Worm (Caenorhabditis elegans) whole organism, young adult: Measurements from ENCODE around the gene srj-1.

ENCODE experiments used
- B0019.2 ChIP-seq: fragments of 200-800 bp; sonication (Bioruptor generic); conservative IDR thresholded peaks from 2 replicates; pipeline ENCODE4 v1.3.6; 2022; ENCODE audit warnings: missing genetic modification reagents, missing genetic modification characterization, missing compliant biosample characterization
- B0261.1 ChIP-seq: sonication (generic microtip); optimal IDR thresholded peaks from 2 replicates; lab custom pipeline; 2016; ENCODE audit warnings: mild to moderate bottlenecking, missing genetic modification characterization, moderate library complexity, missing compliant biosample characterization
- C06A6.2 ChIP-seq: fragments of 200-800 bp; sonication (Bioruptor generic); conservative IDR thresholded peaks from 2 replicates; pipeline ENCODE4 v1.3.6; 2022; ENCODE audit warnings: missing genetic modification characterization, missing compliant biosample characterization
- C17E4.6 ChIP-seq: fragments of 200-800 bp; sonication (Bioruptor generic); IDR thresholded peaks from 2 replicates; pipeline ENCODE4 v1.3.6; 2022; ENCODE audit warnings: missing genetic modification reagents, missing genetic modification characterization, missing compliant biosample characterization
- F23B12.7 ChIP-seq: sonication (generic microtip); optimal IDR thresholded peaks from 2 replicates; lab custom pipeline; 2017; ENCODE audit warnings: missing genetic modification characterization, mild to moderate bottlenecking, missing compliant biosample characterization, antibody characterized with exemption, moderate library complexity; ENCODE audit not compliant: insufficient read depth
- F37B4.10 ChIP-seq: fragments of 200-800 bp; sonication (Bioruptor generic); IDR thresholded peaks from 2 replicates; pipeline ENCODE4 v1.3.6; 2022; ENCODE audit warnings: missing genetic modification characterization, missing compliant biosample characterization
- K11D2.4 ChIP-seq: fragments of 200-800 bp; sonication (Bioruptor generic); IDR thresholded peaks from 2 replicates; pipeline ENCODE4 v1.3.6; 2022; ENCODE audit warnings: missing genetic modification reagents, missing genetic modification characterization, missing compliant biosample characterization
- Y53F4B.3 ChIP-seq: fragments of 200-800 bp; sonication (Bioruptor generic); IDR thresholded peaks from 2 replicates; pipeline ENCODE4 v1.3.6; 2022; ENCODE audit warnings: missing genetic modification reagents, missing genetic modification characterization, missing compliant biosample characterization
- Y53G8AR.9 ChIP-seq: fragments of 200-800 bp; sonication (Bioruptor generic); conservative IDR thresholded peaks from 2 replicates; pipeline ENCODE4 v1.3.6; 2022; ENCODE audit warnings: missing genetic modification reagents, missing genetic modification characterization, missing compliant biosample characterization
- Y67H2A.10 ChIP-seq: fragments of 200-800 bp; sonication (Bioruptor generic); conservative IDR thresholded peaks from 2 replicates; pipeline ENCODE4 v1.3.6; 2022; ENCODE audit warnings: missing genetic modification reagents, missing genetic modification characterization, missing compliant biosample characterization
- Y95B8A.8 ChIP-seq: fragments of 200-800 bp; sonication (Bioruptor generic); IDR thresholded peaks from 2 replicates; pipeline ENCODE4 v1.3.6; 2022; ENCODE audit warnings: missing genetic modification reagents, missing genetic modification characterization, missing compliant biosample characterization
- aptf-2 ChIP-seq: fragments of 200-800 bp; sonication (Bioruptor generic); conservative IDR thresholded peaks from 2 replicates; pipeline ENCODE4 v1.3.6; 2022; ENCODE audit warnings: missing genetic modification reagents, missing genetic modification characterization, missing compliant biosample characterization
- aptf-3 ChIP-seq: fragments of 200-800 bp; sonication (Bioruptor generic); IDR thresholded peaks from 2 replicates; pipeline ENCODE4 v1.3.6; 2022; ENCODE audit warnings: missing genetic modification characterization, missing compliant biosample characterization
- atf-7 ChIP-seq: sonication (generic microtip); optimal IDR thresholded peaks from 2 replicates; lab custom pipeline; 2017; ENCODE audit warnings: mild to moderate bottlenecking, missing genetic modification characterization, missing compliant biosample characterization
- athp-1 ChIP-seq: sonication (generic microtip); optimal IDR thresholded peaks from 2 replicates; lab custom pipeline; 2017; ENCODE audit warnings: mild to moderate bottlenecking, missing genetic modification characterization, missing compliant biosample characterization
- attf-5 ChIP-seq: fragments of 200-800 bp; sonication (Bioruptor generic); optimal IDR thresholded peaks from 2 replicates; lab custom pipeline; 2018; ENCODE audit warnings: mild to moderate bottlenecking, missing genetic modification characterization, missing compliant biosample characterization
- attf-6 ChIP-seq: fragments of 200-800 bp; sonication (Bioruptor generic); IDR thresholded peaks from 2 replicates; pipeline ENCODE4 v1.3.6; 2022; ENCODE audit warnings: missing genetic modification reagents, missing genetic modification characterization, missing compliant biosample characterization
- bed-2 ChIP-seq: fragments of 200-800 bp; sonication (Bioruptor generic); IDR thresholded peaks from 2 replicates; pipeline ENCODE4 v1.3.6; 2022; ENCODE audit warnings: missing genetic modification reagents, missing genetic modification characterization, missing compliant biosample characterization
- cebp-1 ChIP-seq, 2 experiments: fragments of 200-800 bp in 1 of 2; sonication (Bioruptor generic) in 1 of 2; sonication (generic microtip) in 1 of 2; IDR thresholded peaks in 1 of 2; optimal IDR thresholded peaks in 1 of 2; 2 replicates each; pipeline versions ENCODE4 v1.3.6 to Lab custom; 2017 to 2022; ENCODE audit warnings: missing compliant biosample characterization in 2 of 2, missing genetic modification characterization in 2 of 2, mild to moderate bottlenecking in 1 of 2, missing genetic modification reagents in 1 of 2, moderate library complexity in 1 of 2
- cebp-2 ChIP-seq: fragments of 200-800 bp; sonication (Bioruptor generic); IDR thresholded peaks from 2 replicates; pipeline ENCODE4 v1.3.6; 2022; ENCODE audit warnings: missing genetic modification characterization, missing compliant biosample characterization
- efl-1 ChIP-seq: fragments of 150-350 bp; optimal IDR thresholded peaks from 2 replicates; lab custom pipeline; 2014; ENCODE audit warnings: missing biosample characterization, missing genetic modification reagents, missing genetic modification characterization
- egl-18 ChIP-seq: fragments of 200-800 bp; sonication (Bioruptor generic); IDR thresholded peaks from 2 replicates; pipeline ENCODE4 v1.3.6; 2022; ENCODE audit warnings: missing genetic modification reagents, missing genetic modification characterization, missing compliant biosample characterization
- ekl-4 ChIP-seq: fragments of 200-800 bp; sonication (Bioruptor generic); IDR thresholded peaks from 2 replicates; pipeline ENCODE4 v1.3.6; 2022; ENCODE audit warnings: missing genetic modification reagents, missing genetic modification characterization, missing compliant biosample characterization
- ets-4 ChIP-seq: fragments of 200-800 bp; sonication (Bioruptor generic); optimal IDR thresholded peaks from 2 replicates; lab custom pipeline; 2018; ENCODE audit warnings: mild to moderate bottlenecking, missing genetic modification characterization, missing compliant biosample characterization
- gei-17 ChIP-seq: fragments of 200-800 bp; sonication (Bioruptor generic); optimal IDR thresholded peaks from 2 replicates; lab custom pipeline; 2018; ENCODE audit warnings: mild to moderate bottlenecking, missing genetic modification characterization, missing compliant biosample characterization
- hmg-1.2 ChIP-seq: fragments of 200-800 bp; sonication (Bioruptor generic); IDR thresholded peaks from 2 replicates; pipeline ENCODE4 v1.3.6; 2022; ENCODE audit warnings: missing genetic modification reagents, missing genetic modification characterization, missing compliant biosample characterization
- hrde-1 ChIP-seq: sonication (generic microtip); optimal IDR thresholded peaks from 2 replicates; lab custom pipeline; 2016; ENCODE audit warnings: missing genetic modification characterization, mild to moderate bottlenecking, missing compliant biosample characterization, moderate library complexity, missing genotype, missing genetic modification reagents, borderline replicate concordance
- lag-1 ChIP-seq: fragments of 200-800 bp; sonication (Bioruptor generic); IDR thresholded peaks from 2 replicates; pipeline ENCODE4 v1.3.6; 2022; ENCODE audit warnings: missing genetic modification reagents, missing genetic modification characterization, missing compliant biosample characterization
- let-607 ChIP-seq, 2 experiments: fragments of 200-800 bp in 1 of 2; sonication (Bioruptor generic) in 1 of 2; sonication (generic microtip) in 1 of 2; optimal IDR thresholded peaks; 2 replicates each; lab custom pipeline; 2016 to 2018; ENCODE audit warnings: mild to moderate bottlenecking in 2 of 2, missing compliant biosample characterization in 2 of 2, missing genetic modification characterization in 2 of 2, moderate library complexity in 2 of 2, missing genotype in 1 of 2
- lin-40 ChIP-seq: sonication (generic microtip); optimal IDR thresholded peaks from 2 replicates; lab custom pipeline; 2016; ENCODE audit warnings: missing genetic modification characterization, mild to moderate bottlenecking, missing compliant biosample characterization, missing genotype, missing genetic modification reagents
- lir-1 ChIP-seq: fragments of 200-800 bp; sonication (Bioruptor generic); conservative IDR thresholded peaks from 2 replicates; pipeline ENCODE4 v1.3.6; 2022; ENCODE audit warnings: missing genetic modification reagents, missing genetic modification characterization, missing compliant biosample characterization
- madf-10 ChIP-seq: sonication (generic microtip); optimal IDR thresholded peaks from 2 replicates; lab custom pipeline; 2016; ENCODE audit warnings: mild to moderate bottlenecking, missing genetic modification characterization, missing compliant biosample characterization
- mcd-1 ChIP-seq: fragments of 200-800 bp; sonication (Bioruptor generic); IDR thresholded peaks from 2 replicates; pipeline ENCODE4 v1.3.6; 2022; ENCODE audit warnings: missing genetic modification reagents, missing genetic modification characterization, missing compliant biosample characterization
- mxl-1 ChIP-seq: sonication (generic microtip); optimal IDR thresholded peaks from 2 replicates; lab custom pipeline; 2016; ENCODE audit warnings: missing genetic modification characterization, missing compliant biosample characterization
- nfya-2 ChIP-seq: fragments of 200-800 bp; sonication (Bioruptor generic); IDR thresholded peaks from 2 replicates; pipeline ENCODE4 v1.3.6; 2022; ENCODE audit warnings: missing genetic modification reagents, missing genetic modification characterization, missing compliant biosample characterization
- nhr-27 ChIP-seq: fragments of 200-800 bp; sonication (Bioruptor generic); optimal IDR thresholded peaks from 2 replicates; lab custom pipeline; 2018; ENCODE audit warnings: mild to moderate bottlenecking, missing genetic modification characterization, moderate library complexity, missing compliant biosample characterization
- nhr-90 ChIP-seq: sonication (generic microtip); optimal IDR thresholded peaks from 2 replicates; lab custom pipeline; 2016; ENCODE audit warnings: missing genotype, mild to moderate bottlenecking, missing genetic modification characterization, missing compliant biosample characterization
- rcor-1 ChIP-seq: fragments of 200-800 bp; sonication (Bioruptor generic); IDR thresholded peaks from 2 replicates; pipeline ENCODE4 v1.3.6; 2022; ENCODE audit warnings: missing genetic modification reagents, missing genetic modification characterization, missing compliant biosample characterization
- repo-1 ChIP-seq: sonication (generic microtip); optimal IDR thresholded peaks from 2 replicates; lab custom pipeline; 2017; ENCODE audit warnings: mild to moderate bottlenecking, missing genetic modification characterization, missing compliant biosample characterization
- rpc-1 ChIP-seq, 2 experiments: fragments of 150-350 bp in 1 of 2; sonication (generic microtip) in 1 of 2; optimal IDR thresholded peaks; 2 replicates each; lab custom pipeline; 2014 to 2018; ENCODE audit warnings: missing biosample characterization in 1 of 2, missing genetic modification characterization in 1 of 2, missing genetic modification reagents in 1 of 2, missing genotype in 1 of 2
- sptf-2 ChIP-seq: fragments of 200-800 bp; sonication (Bioruptor generic); optimal IDR thresholded peaks from 2 replicates; lab custom pipeline; 2018; ENCODE audit warnings: mild to moderate bottlenecking, missing genetic modification characterization, missing compliant biosample characterization
- tbp1 ChIP-seq: fragments of 200-800 bp; sonication (Bioruptor generic); optimal IDR thresholded peaks from 2 replicates; lab custom pipeline; 2018; ENCODE audit warnings: mild to moderate bottlenecking, missing genetic modification characterization, missing compliant biosample characterization
- tbx-9 ChIP-seq: sonication (generic microtip); optimal IDR thresholded peaks from 2 replicates; lab custom pipeline; 2016; ENCODE audit warnings: borderline replicate concordance, missing genetic modification characterization, inconsistent platforms, missing compliant biosample characterization
- unc-130 ChIP-seq: sonication (generic microtip); optimal IDR thresholded peaks from 2 replicates; lab custom pipeline; 2016; ENCODE audit warnings: missing genetic modification reagents, missing genetic modification characterization, missing compliant biosample characterization
- ztf-22 ChIP-seq: fragments of 200-800 bp; sonication (Bioruptor generic); optimal IDR thresholded peaks from 2 replicates; lab custom pipeline; 2018; ENCODE audit warnings: mild to moderate bottlenecking, missing genetic modification characterization, moderate library complexity, missing compliant biosample characterization
- ztf-25 ChIP-seq: fragments of 200-800 bp; sonication (Bioruptor generic); IDR thresholded peaks from 2 replicates; pipeline ENCODE4 v1.3.6; 2022; ENCODE audit warnings: missing genetic modification reagents, missing genetic modification characterization, missing compliant biosample characterization
- ztf-26 ChIP-seq: sonication (generic microtip); optimal IDR thresholded peaks from 2 replicates; lab custom pipeline; 2017; ENCODE audit warnings: missing genetic modification characterization, missing compliant biosample characterization
- ztf-6 ChIP-seq: fragments of 200-800 bp; sonication (Bioruptor generic); IDR thresholded peaks from 2 replicates; pipeline ENCODE4 v1.3.6; 2022; ENCODE audit warnings: missing genetic modification reagents, missing genetic modification characterization, missing compliant biosample characterization

Gene srj-1

ce11 chrIV:11955592-11955991 is 9.6 kb downstream of the srj-1 start (continued):
- TF ChIP-seq Y53F4B.3 (no peak), nhr-27 (tag; lab: Kevin White, UChicago) (no peak), nhr-90 (tag; lab: Kevin White, UChicago) (peak; percentile 25), ztf-26 (peak; percentile 41), cebp-1 (GFP tag; IDR thresholded peaks at IDR 0.05; lab: Robert Waterston, UW) (peak; percentile 63), cebp-1 (tag; optimal IDR thresholded peaks at IDR 0.05; lab: Kevin White, UChicago) (peak; percentile 65), sptf-2 (GFP tag; lab: Kevin White, UChicago) (no peak), ztf-6 (no peak), cebp-2 (GFP tag; lab: Robert Waterston, UW) (no peak), F23B12.7 (tag; lab: Kevin White, UChicago) (peak; percentile 8), C06A6.2 (GFP tag; lab: Robert Waterston, UW) (peak; percentile 63; the same call in 1 of the 2 replicates), ets-4 (GFP tag; lab: Kevin White, UChicago) (peak; percentile 88), rpc-1 (optimal IDR thresholded peaks at IDR 0.05; lab: Kevin White, UChicago) (no peak), rpc-1 (tag; optimal IDR thresholded peaks at IDR 0.05; lab: Kevin White, UChicago) (no peak), nfya-2 (GFP tag; lab: Robert Waterston, UW) (no peak), tbp1 (GFP tag; lab: Kevin White, UChicago) (peak; percentile 31), F37B4.10 (GFP tag; lab: Robert Waterston, UW) (no peak), Y95B8A.8 (GFP tag; lab: Robert Waterston, UW) (no peak), ekl-4 (GFP tag; lab: Robert Waterston, UW) (peak; percentile 69; the same call in 1 of the 2 replicates), efl-1 (GFP tag; lab: Kevin White, UChicago) (no peak), lag-1 (GFP tag; lab: Robert Waterston, UW) (no peak), B0261.1 (tag; lab: Kevin White, UChicago) (no peak), ztf-22 (peak; percentile 71), aptf-3 (GFP tag; lab: Robert Waterston, UW) (no peak), ztf-25 (GFP tag; lab: Robert Waterston, UW) (no peak), C17E4.6 (GFP tag; lab: Robert Waterston, UW) (no peak), unc-130 (no peak), atf-7 (tag; lab: Kevin White, UChicago) (peak; percentile 92), attf-6 (peak; percentile 51; the same call in 1 of the 2 replicates), egl-18 (no peak), K11D2.4 (GFP tag; lab: Robert Waterston, UW) (0 out of 2 replicates have a peak, but pooled peaks have one; percentile 22), B0019.2 (GFP tag; lab: Robert Waterston, UW) (no peak), rcor-1 (0 out of 2 replicates have a peak, but pooled peaks have one; percentile 16), hrde-1 (tag; lab: Kevin White, UChicago) (peak; percentile 16), bed-2 (GFP tag; lab: Robert Waterston, UW) (no peak), repo-1 (tag; lab: Kevin White, UChicago) (peak; percentile 81), hmg-1.2 (GFP tag; lab: Robert Waterston, UW) (peak; percentile 26; the same call in 1 of the 2 replicates), attf-5 (GFP tag; lab: Kevin White, UChicago) (no peak), madf-10 (tag; lab: Kevin White, UChicago) (peak; percentile 70), athp-1 (peak; percentile 19), let-607 (tag; optimal IDR thresholded peaks at IDR 0.05; lab: Kevin White, UChicago) (peak in 1 of 2 experiments; percentile 76), mxl-1 (tag; lab: Kevin White, UChicago) (no peak), lir-1 (no peak), gei-17 (no peak), Y53G8AR.9 (GFP tag; lab: Robert Waterston, UW) (peak; percentile 83), Y67H2A.10 (GFP tag; lab: Robert Waterston, UW) (no peak), tbx-9 (tag; lab: Kevin White, UChicago) (no peak), mcd-1 (GFP tag; lab: Robert Waterston, UW) (peak; percentile 44; the same call in 1 of the 2 replicates), aptf-2 (GFP tag; lab: Robert Waterston, UW) (no peak), lin-40 (peak; percentile 58)
